Fruit fly (Drosophila melanogaster): ENCODE results near the gene CG14315.

DNA sequence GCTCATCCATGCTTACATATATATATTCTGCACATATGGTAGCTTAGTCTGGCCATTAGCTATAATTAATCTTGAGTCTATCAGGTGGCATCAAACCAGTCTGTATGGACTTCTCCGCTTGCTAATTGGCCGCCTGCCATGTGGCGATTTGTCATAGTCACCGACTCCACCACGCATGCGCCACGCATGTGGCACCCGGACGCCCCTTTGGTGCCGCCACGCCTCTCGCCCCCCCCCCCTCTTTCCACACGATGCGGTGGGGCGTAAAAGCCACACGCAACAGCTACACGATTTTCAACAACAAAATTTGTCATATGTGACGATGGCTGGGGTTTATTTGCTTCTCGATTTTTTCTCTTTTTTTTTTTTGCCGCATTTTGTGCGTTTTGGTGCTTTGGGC is 4.8 kb upstream of the CG14315 start:
- TF ChIP-seq CG13424 (tag; optimal IDR thresholded peaks at IDR 0.05) (no peak), mirr (GFP tag; optimal IDR thresholded peaks at IDR 0.05) (no peak), pan (optimal IDR thresholded peaks at IDR 0.05) (no peak), pan (GFP tag; optimal IDR thresholded peaks at IDR 0.05 in 1 of 2, IDR thresholded peaks at IDR 0.05 in 1 of 2) (no peak), grn (GFP tag; optimal IDR thresholded peaks at IDR 0.05) (no peak), usp (GFP tag; optimal IDR thresholded peaks at IDR 0.05) (no peak), psq (GFP tag; optimal IDR thresholded peaks at IDR 0.05) (no peak), exex (tag; optimal IDR thresholded peaks at IDR 0.05) (no peak), Myb (GFP tag; optimal IDR thresholded peaks at IDR 0.05) (no peak), row (GFP tag; IDR thresholded peaks at IDR 0.05) (no peak), sens (GFP tag) (no peak), Dll (GFP tag; IDR thresholded peaks at IDR 0.05; ENCODE audit: partially characterized antibody) (no peak), so (GFP tag; IDR thresholded peaks at IDR 0.05) (no peak)

Measured in whole organism, embryonic.